Worm (Caenorhabditis elegans): ENCODE data around the gene sre-51.

ce11 chrII:12323305-12323704 is 11.6 kb downstream of the sre-51 start, which contains the start of gene sre-53:
- TF ChIP-seq klf-2 (GFP tag; conservative IDR thresholded peaks at IDR 0.05) (no peak), tab-1 (GFP tag; IDR thresholded peaks at IDR 0.05) (no peak), ztf-29 (GFP tag; IDR thresholded peaks at IDR 0.05) (no peak), flt-1 (GFP tag; IDR thresholded peaks at IDR 0.05) (no peak), cog-1 (tag; optimal IDR thresholded peaks at IDR 0.05) (no peak), T22C8.4 (GFP tag; IDR thresholded peaks at IDR 0.05) (no peak), ref-1 (GFP tag; conservative IDR thresholded peaks at IDR 0.05) (no peak), med-1 (GFP tag; optimal IDR thresholded peaks at IDR 0.05; ENCODE audit: insufficient read depth) (no peak)

Data from whole organism, midembryonic.